Worm (Caenorhabditis elegans) whole organism, mixed stage, embryonic: ENCODE data around the gene C53A3.3.

ENCODE experiments used
- ces-1 ChIP-seq: fragments of 150-350 bp; optimal IDR thresholded peaks from 2 replicates; lab custom pipeline; 2014; ENCODE audit warnings: missing biosample characterization, missing genetic modification reagents, missing genetic modification characterization
- drap-1 ChIP-seq: fragments of 200-800 bp; sonication (Bioruptor generic); optimal IDR thresholded peaks from 3 replicates; lab custom pipeline; 2018; ENCODE audit warnings: mild to moderate bottlenecking, missing genetic modification characterization, missing compliant biosample characterization
- elt-3 ChIP-seq: fragments of 150-350 bp; optimal IDR thresholded peaks from 2 replicates; lab custom pipeline; 2014; ENCODE audit warnings: missing biosample characterization, missing genetic modification characterization
- lin-13 ChIP-seq: fragments of 150-350 bp; optimal IDR thresholded peaks from 2 replicates; lab custom pipeline; 2014; ENCODE audit warnings: missing biosample characterization, missing genetic modification characterization
- lin-32 ChIP-seq: fragments of 200-800 bp; sonication (Bioruptor generic); optimal IDR thresholded peaks from 2 replicates; lab custom pipeline; 2018; ENCODE audit warnings: mild to moderate bottlenecking, missing genetic modification characterization, missing compliant biosample characterization
- lsy-2 ChIP-seq: fragments of 150-350 bp; optimal IDR thresholded peaks from 2 replicates; lab custom pipeline; 2014; ENCODE audit warnings: missing biosample characterization, missing genetic modification characterization
- mls-2 ChIP-seq: sonication (generic microtip); optimal IDR thresholded peaks from 2 replicates; lab custom pipeline; 2016; ENCODE audit warnings: mild to moderate bottlenecking, missing genetic modification characterization, moderate library complexity, missing compliant biosample characterization
- nhr-12 ChIP-seq: fragments of 150-350 bp; optimal IDR thresholded peaks from 2 replicates; lab custom pipeline; 2014; ENCODE audit warnings: missing biosample characterization, missing genetic modification characterization
- nhr-2 ChIP-seq: fragments of 150-350 bp; optimal IDR thresholded peaks from 2 replicates; lab custom pipeline; 2014; ENCODE audit warnings: missing biosample characterization, missing genetic modification characterization
- nhr-237 ChIP-seq: fragments of 150-350 bp; optimal IDR thresholded peaks from 2 replicates; lab custom pipeline; 2014; ENCODE audit warnings: missing biosample characterization, missing genetic modification characterization
- pha-4 ChIP-seq: fragments of 150-350 bp; optimal IDR thresholded peaks from 2 replicates; lab custom pipeline; 2018; ENCODE audit warnings: missing biosample characterization, missing genetic modification reagents, missing genetic modification characterization
- snpc-4 ChIP-seq: fragments of 150-350 bp; optimal IDR thresholded peaks from 2 replicates; lab custom pipeline; 2014; ENCODE audit warnings: missing biosample characterization, missing genetic modification characterization
- unc-62 ChIP-seq: fragments of 150-350 bp; optimal IDR thresholded peaks from 2 replicates; lab custom pipeline; 2014; ENCODE audit warnings: missing biosample characterization, missing genetic modification reagents, missing genetic modification characterization

DNA sequence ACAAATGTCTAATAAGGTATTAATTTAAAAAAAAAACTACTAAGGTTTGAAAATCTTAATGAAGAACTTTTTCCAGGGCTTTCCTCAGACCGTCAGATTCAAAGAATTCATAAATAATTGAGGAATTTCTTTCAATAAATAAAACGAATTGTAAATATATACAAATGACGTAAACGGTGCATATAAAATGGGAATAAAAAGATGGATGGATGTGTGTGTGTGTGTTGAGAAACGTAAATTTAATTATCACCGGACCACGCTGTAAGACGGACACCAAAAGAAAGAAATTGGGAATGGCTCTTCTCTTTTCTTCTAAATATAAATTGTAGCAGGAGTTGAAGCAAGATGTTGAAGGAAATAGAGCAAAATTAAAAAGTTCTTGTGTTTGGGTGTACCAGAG is 10.1 kb upstream of the C53A3.3 start:
- TF ChIP-seq lin-13 (tag; lab: Kevin White, UChicago) (no peak), elt-3 (tag; lab: Kevin White, UChicago) (no peak), unc-62 (GFP tag; lab: Kevin White, UChicago) (no peak), lsy-2 (tag; lab: Kevin White, UChicago) (no peak), nhr-2 (tag; lab: Kevin White, UChicago) (no peak), ces-1 (peak; percentile 60), mls-2 (tag; lab: Kevin White, UChicago) (no peak), snpc-4 (no peak), nhr-237 (tag; lab: Kevin White, UChicago) (no peak), drap-1 (GFP tag; lab: Kevin White, UChicago) (no peak), pha-4 (tag; lab: Kevin White, UChicago) (no peak), nhr-12 (tag; lab: Kevin White, UChicago) (no peak), lin-32 (GFP tag; lab: Kevin White, UChicago) (no peak)
